Worm (Caenorhabditis elegans): ENCODE measurements around the gene srx-137.

The srx-137 gene

DNA sequence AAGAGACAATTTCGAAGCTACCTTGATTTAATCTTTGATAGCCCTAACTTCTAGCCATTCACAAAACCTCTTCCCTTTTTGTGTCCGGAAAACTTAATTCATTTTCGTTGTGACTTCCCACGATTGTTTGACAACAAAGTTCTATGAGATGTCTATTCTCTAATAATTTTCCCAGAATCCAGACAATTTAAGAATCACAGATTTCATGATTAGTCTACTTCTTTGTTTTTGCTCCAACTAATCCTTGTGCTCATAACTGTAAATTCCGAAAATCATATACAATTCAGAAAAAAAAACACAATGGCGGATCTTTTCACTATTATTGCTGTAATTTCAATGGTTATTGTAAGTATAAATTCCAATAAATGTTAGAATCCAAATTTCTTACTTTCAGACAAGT is at the start of gene srx-137:
Gene srx-137 (plus strand): TSS at position 301 of the 400 bp plus-strand sequence.
- TF ChIP-seq eor-1 (tag; optimal IDR thresholded peaks at IDR 0.05), result no peak
- no peak for TF ChIP-seq unc-62 (GFP tag; optimal IDR thresholded peaks at IDR 0.05)
- TF ChIP-seq nhr-76 (tag; optimal IDR thresholded peaks at IDR 0.05), result no peak
- no peak for TF ChIP-seq unc-39 (tag; optimal IDR thresholded peaks at IDR 0.05)
- TF ChIP-seq snpc-4 (tag; optimal IDR thresholded peaks at IDR 0.05), result no peak
- no peak for TF ChIP-seq ceh-9 (tag; optimal IDR thresholded peaks at IDR 0.05)
- TF ChIP-seq ZK546.5 (tag; optimal IDR thresholded peaks at IDR 0.05), result no peak
- TF ChIP-seq ztf-11 (tag; optimal IDR thresholded peaks at IDR 0.05), result no peak
- no peak for TF ChIP-seq fkh-10 (GFP tag; optimal IDR thresholded peaks at IDR 0.05)
- no peak for TF ChIP-seq nhr-43 (tag; optimal IDR thresholded peaks at IDR 0.05; ENCODE audit: poor library complexity, severe bottlenecking)
- no peak for TF ChIP-seq jun-1 (tag; optimal IDR thresholded peaks at IDR 0.05)
- TF ChIP-seq ama-1 (optimal IDR thresholded peaks at IDR 0.05), result no peak
- TF ChIP-seq ztf-4 (tag; optimal IDR thresholded peaks at IDR 0.05), result no peak
- TF ChIP-seq lsy-12 (tag; optimal IDR thresholded peaks at IDR 0.05), result no peak
- TF ChIP-seq ceh-82 (tag; optimal IDR thresholded peaks at IDR 0.05), result no peak
- TF ChIP-seq nfya-1 (tag; optimal IDR thresholded peaks at IDR 0.05; ENCODE audit: insufficient read depth), result no peak
- TF ChIP-seq skn-1 (tag; optimal IDR thresholded peaks at IDR 0.05), result no peak
- TF ChIP-seq lin-39 (tag; optimal IDR thresholded peaks at IDR 0.05), result no peak

DNA sequence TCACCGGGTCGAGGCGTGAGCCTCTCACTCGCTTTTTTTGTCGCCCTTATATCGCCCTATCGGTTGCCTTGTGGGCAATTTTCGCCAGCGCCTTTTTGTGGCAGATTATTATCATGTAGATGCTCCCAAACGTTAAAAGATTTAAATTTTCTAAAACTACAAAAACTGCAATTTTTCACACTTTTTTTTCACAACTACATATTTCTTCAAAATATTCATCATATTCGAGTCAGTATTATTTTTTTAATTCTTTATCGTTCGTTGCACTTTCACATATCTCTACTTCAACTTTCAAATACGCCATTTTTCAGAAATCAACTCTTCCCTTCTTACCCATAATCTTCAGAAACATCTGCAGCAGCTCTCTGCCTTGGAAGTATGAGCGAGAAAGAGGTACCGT is 49.7 kb upstream of the srx-137 start, which contains the start of gene ceh-24:
Gene ceh-24 (plus strand): TSS at position 301 of the 400 bp plus-strand sequence.
- TF ChIP-seq zag-1 (tag; optimal IDR thresholded peaks at IDR 0.05), result no peak
- no peak for TF ChIP-seq egl-5 (tag; optimal IDR thresholded peaks at IDR 0.05)
- TF ChIP-seq nhr-11 (tag; optimal IDR thresholded peaks at IDR 0.05), result no peak
- no peak for TF ChIP-seq elt-1 (tag; optimal IDR thresholded peaks at IDR 0.05)
- no peak for TF ChIP-seq aly-2 (tag; optimal IDR thresholded peaks at IDR 0.05)
- TF ChIP-seq ama-1 (optimal IDR thresholded peaks at IDR 0.05), result no peak
- TF ChIP-seq ceh-9 (tag; optimal IDR thresholded peaks at IDR 0.05), result no peak

DNA sequence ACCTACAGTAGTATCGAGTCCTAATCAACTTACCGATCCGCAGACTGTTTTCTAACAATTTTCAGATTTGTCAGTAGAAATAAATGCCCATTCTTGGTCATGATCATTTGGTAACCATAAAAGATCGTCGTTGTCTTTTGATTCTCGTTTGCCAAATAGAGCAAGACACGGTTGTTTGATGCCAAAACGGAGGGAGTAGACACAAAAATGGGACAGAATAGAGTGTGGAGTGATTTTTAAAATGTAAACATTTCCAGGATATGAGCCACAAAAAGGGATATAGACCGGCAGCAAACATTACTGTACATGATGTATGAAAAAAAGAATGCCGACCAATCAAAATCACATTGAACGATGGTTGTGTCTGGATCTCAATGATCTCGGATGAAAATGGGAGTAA is 45.7 kb upstream of the srx-137 start, which contains the start of gene F55B12.2:
Gene F55B12.2 (minus strand): TSS at position 101 of the 400 bp plus-strand sequence.
- TF ChIP-seq ama-1 (optimal IDR thresholded peaks at IDR 0.05) (no peak), aly-2 (tag; optimal IDR thresholded peaks at IDR 0.05) (no peak), pha-4 (tag; optimal IDR thresholded peaks at IDR 0.05) (no peak), hmg-11 (tag; optimal IDR thresholded peaks at IDR 0.05) (no peak), ceh-9 (tag; optimal IDR thresholded peaks at IDR 0.05) (no peak), ZK546.5 (tag; optimal IDR thresholded peaks at IDR 0.05) (no peak), fos-1 (tag; optimal IDR thresholded peaks at IDR 0.05) (no peak), egl-27 (tag; optimal IDR thresholded peaks at IDR 0.05) (no peak), unc-39 (tag; optimal IDR thresholded peaks at IDR 0.05) (no peak), jun-1 (tag; optimal IDR thresholded peaks at IDR 0.05) (no peak), lin-15B (tag; optimal IDR thresholded peaks at IDR 0.05) (no peak), ceh-16 (tag; optimal IDR thresholded peaks at IDR 0.05) (no peak), unc-62 (GFP tag; optimal IDR thresholded peaks at IDR 0.05) (no peak), eor-1 (tag; optimal IDR thresholded peaks at IDR 0.05) (no peak)

DNA sequence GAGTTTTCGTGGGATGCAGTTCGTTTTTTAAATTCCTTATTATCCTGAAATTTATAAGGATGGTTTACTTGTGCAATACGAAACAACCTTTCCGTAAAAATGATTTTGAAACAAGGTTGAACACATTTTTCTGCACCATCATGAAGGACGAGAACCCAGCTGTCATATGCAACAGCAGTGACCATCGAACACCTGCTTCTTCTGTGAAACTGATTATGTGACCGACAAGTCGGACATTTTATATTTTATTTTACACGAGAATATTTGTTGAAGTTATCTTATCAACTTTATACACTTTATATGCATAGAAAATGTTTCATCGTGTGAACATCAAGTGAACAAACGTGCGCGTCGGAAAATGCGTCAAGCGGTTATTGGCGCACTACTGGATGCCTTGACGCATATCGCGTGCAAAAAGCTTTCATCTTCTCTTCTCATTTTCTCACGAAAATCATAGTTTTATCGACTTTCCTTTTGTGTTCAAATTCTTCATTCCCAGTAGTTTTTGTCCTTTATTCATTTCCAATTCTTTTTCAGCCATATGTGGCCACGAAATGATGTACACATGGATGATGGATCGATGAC is 43.7 kb upstream of the srx-137 start, which contains the start of gene sel-10:
Gene sel-10 (plus strand): TSS at position 538 of the 585 bp plus-strand sequence.
- TF ChIP-seq ZK546.5 (tag; optimal IDR thresholded peaks at IDR 0.05) (no peak), tbx-2 (tag; optimal IDR thresholded peaks at IDR 0.05) (no peak), hmg-11 (tag; optimal IDR thresholded peaks at IDR 0.05) (peak; percentile 66), elt-3 (tag; optimal IDR thresholded peaks at IDR 0.05) (no peak), nhr-67 (tag; optimal IDR thresholded peaks at IDR 0.05) (no peak), ceh-16 (tag; optimal IDR thresholded peaks at IDR 0.05) (no peak), mdl-1 (tag; optimal IDR thresholded peaks at IDR 0.05) (no peak), nhr-76 (tag; optimal IDR thresholded peaks at IDR 0.05) (no peak), mml-1 (tag; optimal IDR thresholded peaks at IDR 0.05) (no peak), lin-15B (tag; optimal IDR thresholded peaks at IDR 0.05) (peak; percentile 75), nhr-25 (tag; optimal IDR thresholded peaks at IDR 0.05) (peak; percentile 74), skn-1 (tag; optimal IDR thresholded peaks at IDR 0.05) (no peak), elt-2 (tag; optimal IDR thresholded peaks at IDR 0.05) (peak; percentile 57), nhr-77 (tag; optimal IDR thresholded peaks at IDR 0.05) (peak; percentile 3), lsy-12 (tag; optimal IDR thresholded peaks at IDR 0.05) (no peak), ceh-9 (tag; optimal IDR thresholded peaks at IDR 0.05) (no peak), nhr-23 (tag; optimal IDR thresholded peaks at IDR 0.05) (peak; percentile 84), jun-1 (tag; optimal IDR thresholded peaks at IDR 0.05) (peak; percentile 51), sea-2 (GFP tag; optimal IDR thresholded peaks at IDR 0.05) (no peak), nhr-11 (tag; optimal IDR thresholded peaks at IDR 0.05) (peak; percentile 10), nfya-1 (tag; optimal IDR thresholded peaks at IDR 0.05; ENCODE audit: insufficient read depth) (peak; percentile 76), egl-5 (tag; optimal IDR thresholded peaks at IDR 0.05) (no peak), nhr-12 (tag; optimal IDR thresholded peaks at IDR 0.05) (no peak), aly-2 (tag; optimal IDR thresholded peaks at IDR 0.05) (no peak), snpc-4 (tag; optimal IDR thresholded peaks at IDR 0.05) (peak; percentile 83), eor-1 (tag; optimal IDR thresholded peaks at IDR 0.05) (no peak), ztf-11 (tag; optimal IDR thresholded peaks at IDR 0.05) (no peak), ceh-28 (tag; optimal IDR thresholded peaks at IDR 0.05) (no peak), egl-27 (tag; optimal IDR thresholded peaks at IDR 0.05) (no peak), ama-1 (optimal IDR thresholded peaks at IDR 0.05) (no peak), nhr-237 (tag; optimal IDR thresholded peaks at IDR 0.05) (no peak), unc-62 (GFP tag; optimal IDR thresholded peaks at IDR 0.05) (no peak), ztf-4 (tag; optimal IDR thresholded peaks at IDR 0.05) (no peak), fkh-10 (GFP tag; optimal IDR thresholded peaks at IDR 0.05) (peak; percentile 23), unc-39 (tag; optimal IDR thresholded peaks at IDR 0.05) (no peak), daf-12 (tag; optimal IDR thresholded peaks at IDR 0.05) (no peak)

Data from whole organism, L3 larva.